Fruit fly (Drosophila melanogaster) whole organism, embryonic: ENCODE results near the gene CG34179.

Experiments
- Abd-B ChIP-seq: fragments of 200-800 bp; sonication (Bioruptor generic); optimal IDR thresholded peaks from 2 replicates; lab custom pipeline; 2018; ENCODE audit warnings: missing biosample characterization, mild to moderate bottlenecking, missing genetic modification characterization, moderate library complexity
- Atf6 ChIP-seq: fragments of 200-800 bp; sonication (Bioruptor generic); IDR thresholded peaks from 2 replicates; pipeline ENCODE4 v1.3.6; 2022; ENCODE audit warnings: missing biosample characterization, missing genetic modification characterization
- BEAF-32 ChIP-seq: fragments of 200-800 bp; sonication (Bioruptor generic); optimal IDR thresholded peaks from 3 replicates; lab custom pipeline; 2017; ENCODE audit warnings: missing biosample characterization, missing genetic modification characterization, mild to moderate bottlenecking, moderate library complexity, missing genetic modification reagents
- Bgb ChIP-seq: fragments of 200-800 bp; sonication (Bioruptor generic); IDR thresholded peaks from 2 replicates; pipeline ENCODE4 v1.3.6; 2022; ENCODE audit warnings: missing biosample characterization, missing genetic modification characterization; ENCODE audit not compliant: partially characterized antibody
- CG10543 ChIP-seq: fragments of 200-800 bp; sonication (Bioruptor generic); optimal IDR thresholded peaks from 3 replicates; lab custom pipeline; 2017; ENCODE audit warnings: missing biosample characterization, mild to moderate bottlenecking, missing genetic modification characterization, moderate library complexity
- CG11504 ChIP-seq: fragments of 200-800 bp; sonication (Bioruptor generic); optimal IDR thresholded peaks from 3 replicates; lab custom pipeline; 2019; ENCODE audit warnings: missing biosample characterization, mild to moderate bottlenecking, missing genetic modification characterization, moderate library complexity
- CG11695 ChIP-seq: fragments of 200-800 bp; sonication (Bioruptor generic); IDR thresholded peaks from 3 replicates; pipeline ENCODE4 v1.3.6; 2022; ENCODE audit warnings: missing biosample characterization, missing genetic modification characterization
- CG11723 ChIP-seq: fragments of 200-800 bp; sonication (Bioruptor generic); optimal IDR thresholded peaks from 2 replicates; lab custom pipeline; 2017; ENCODE audit warnings: missing biosample characterization, mild to moderate bottlenecking, missing genetic modification characterization
- CG12155 ChIP-seq: fragments of 200-800 bp; sonication (Bioruptor generic); optimal IDR thresholded peaks from 3 replicates; lab custom pipeline; 2016; ENCODE audit warnings: missing biosample characterization, missing genetic modification characterization
- CG12299 ChIP-seq: fragments of 200-800 bp; sonication (Bioruptor generic); optimal IDR thresholded peaks from 2 replicates; lab custom pipeline; 2018; ENCODE audit warnings: missing biosample characterization, mild to moderate bottlenecking, missing genetic modification characterization
- CG12769 ChIP-seq: fragments of 200-800 bp; sonication (Bioruptor generic); optimal IDR thresholded peaks from 2 replicates; lab custom pipeline; 2019; ENCODE audit warnings: missing biosample characterization, mild to moderate bottlenecking, missing genetic modification characterization, moderate library complexity
- CG14710 ChIP-seq: fragments of 200-800 bp; sonication (Bioruptor generic); optimal IDR thresholded peaks from 3 replicates; lab custom pipeline; 2019; ENCODE audit warnings: missing biosample characterization, mild to moderate bottlenecking, missing genetic modification characterization, moderate library complexity
- CG17186 ChIP-seq: fragments of 200-800 bp; sonication (Bioruptor generic); optimal IDR thresholded peaks from 3 replicates; lab custom pipeline; 2017; ENCODE audit warnings: missing biosample characterization, missing genetic modification reagents, missing genetic modification characterization
- CG17361 ChIP-seq: fragments of 200-800 bp; sonication (Bioruptor generic); IDR thresholded peaks from 3 replicates; pipeline ENCODE4 v1.3.6; 2022; ENCODE audit warnings: missing biosample characterization, missing genetic modification characterization
- CG17385 ChIP-seq: fragments of 200-800 bp; sonication (Bioruptor generic); optimal IDR thresholded peaks from 3 replicates; lab custom pipeline; 2018; ENCODE audit warnings: missing biosample characterization, mild to moderate bottlenecking, missing genetic modification characterization
- CG18011 ChIP-seq: fragments of 200-800 bp; sonication (Bioruptor generic); optimal IDR thresholded peaks from 2 replicates; lab custom pipeline; 2017; ENCODE audit warnings: missing biosample characterization, missing genetic modification characterization, mild to moderate bottlenecking, moderate library complexity, missing genotype
- CG2712 ChIP-seq: fragments of 200-800 bp; optimal IDR thresholded peaks from 3 replicates; lab custom pipeline; 2019; ENCODE audit warnings: missing biosample characterization, mild to moderate bottlenecking, missing genetic modification characterization, moderate library complexity
- CG3726 ChIP-seq: fragments of 200-800 bp; sonication (Bioruptor generic); IDR thresholded peaks from 3 replicates; pipeline ENCODE4, ENCODE4 v1.3.6; 2022; ENCODE audit warnings: missing biosample characterization, missing genetic modification characterization
- CG4328 ChIP-seq: fragments of 200-800 bp; sonication (Bioruptor generic); optimal IDR thresholded peaks from 3 replicates; lab custom pipeline; 2017; ENCODE audit warnings: missing biosample characterization, missing genetic modification reagents, missing genetic modification characterization
- CG4617 ChIP-seq: fragments of 200-800 bp; sonication (Bioruptor generic); optimal IDR thresholded peaks from 3 replicates; lab custom pipeline; 2016; ENCODE audit warnings: missing biosample characterization, missing genetic modification characterization, borderline replicate concordance
- CG5180 ChIP-seq: fragments of 200-800 bp; sonication (Bioruptor generic); optimal IDR thresholded peaks from 3 replicates; lab custom pipeline; 2017; ENCODE audit warnings: missing biosample characterization, missing genetic modification characterization, mild to moderate bottlenecking, moderate library complexity, missing genetic modification reagents
- CG6175 ChIP-seq: fragments of 200-800 bp; sonication (Bioruptor generic); IDR thresholded peaks from 3 replicates; pipeline ENCODE4 v1.3.6; 2022; ENCODE audit warnings: missing biosample characterization, missing genetic modification characterization
- CG7963 ChIP-seq: fragments of 200-800 bp; sonication (Bioruptor generic); IDR thresholded peaks from 3 replicates; pipeline ENCODE4 v1.3.6; 2022; ENCODE audit warnings: missing biosample characterization, missing genetic modification characterization; ENCODE audit not compliant: partially characterized antibody
- CG8924 ChIP-seq: fragments of 200-800 bp; optimal IDR thresholded peaks from 3 replicates; lab custom pipeline; 2019; ENCODE audit warnings: missing biosample characterization, mild to moderate bottlenecking, missing genetic modification characterization, moderate library complexity
- Drgx ChIP-seq: fragments of 200-800 bp; sonication (Bioruptor generic); IDR thresholded peaks from 2 replicates; pipeline ENCODE4 v1.3.6; 2022; ENCODE audit warnings: missing biosample characterization, missing genetic modification characterization
- Fer1 ChIP-seq: fragments of 200-800 bp; sonication (Bioruptor generic); optimal IDR thresholded peaks from 2 replicates; lab custom pipeline; 2017; ENCODE audit warnings: missing biosample characterization, mild to moderate bottlenecking, missing genetic modification characterization
- Hr78 ChIP-seq, 2 experiments: fragments of 200-800 bp in 1 of 2; fragments of >200 bp in 1 of 2; sonication (Bioruptor generic) in 1 of 2; optimal IDR thresholded peaks; 2 replicates each; lab custom pipeline; 2017 to 2019; ENCODE audit warnings: missing biosample characterization in 2 of 2, missing genetic modification characterization in 2 of 2, mild to moderate bottlenecking in 1 of 2, moderate library complexity in 1 of 2
- Meics ChIP-seq: fragments of 200-800 bp; sonication (Bioruptor generic); optimal IDR thresholded peaks from 2 replicates; lab custom pipeline; 2017; ENCODE audit warnings: missing biosample characterization, mild to moderate bottlenecking, missing genetic modification characterization
- Scr ChIP-seq: fragments of 200-800 bp; sonication (Bioruptor generic); IDR thresholded peaks from 2 replicates; pipeline ENCODE4 v1.3.6; 2022; ENCODE audit warnings: missing biosample characterization, missing genetic modification characterization; ENCODE audit not compliant: partially characterized antibody
- Sin3A ChIP-seq: fragments of >200 bp; optimal IDR thresholded peaks from 2 replicates; lab custom pipeline; 2018
- Xrp1 ChIP-seq: fragments of 200-800 bp; sonication (Bioruptor generic); IDR thresholded peaks from 2 replicates; pipeline ENCODE4 v1.3.6; 2022; ENCODE audit warnings: missing biosample characterization, missing genetic modification characterization
- amos ChIP-seq: fragments of 200-800 bp; sonication (Bioruptor generic); IDR thresholded peaks from 2 replicates; pipeline ENCODE4 v1.3.6; 2022; ENCODE audit warnings: missing biosample characterization, missing genetic modification characterization; ENCODE audit not compliant: partially characterized antibody
- ato ChIP-seq: fragments of 200-800 bp; sonication (Bioruptor generic); IDR thresholded peaks from 2 replicates; pipeline ENCODE4 v1.3.6; 2022; ENCODE audit warnings: missing biosample characterization, missing genetic modification characterization; ENCODE audit not compliant: partially characterized antibody
- cwo ChIP-seq: fragments of 200-800 bp; sonication (Bioruptor generic); optimal IDR thresholded peaks from 3 replicates; lab custom pipeline; 2017; ENCODE audit warnings: missing biosample characterization, missing genetic modification characterization, mild to moderate bottlenecking, moderate library complexity, missing genetic modification reagents
- dpn ChIP-seq, 2 experiments: fragments of 200-800 bp; sonication (Bioruptor generic); optimal IDR thresholded peaks; 3 replicates each; lab custom pipeline; 2016; ENCODE audit warnings: missing biosample characterization in 2 of 2, missing genetic modification characterization in 2 of 2
- dysf ChIP-seq: fragments of 200-800 bp; sonication (Bioruptor generic); IDR thresholded peaks from 3 replicates; pipeline ENCODE4 v1.3.6; 2022; ENCODE audit warnings: missing biosample characterization, missing genetic modification characterization
- hb ChIP-seq: fragments of 200-800 bp; sonication (Bioruptor generic); IDR thresholded peaks from 3 replicates; pipeline ENCODE4 v1.3.6; 2022; ENCODE audit warnings: missing biosample characterization, missing genetic modification characterization; ENCODE audit not compliant: partially characterized antibody
- inv ChIP-seq: fragments of 200-800 bp; sonication (Bioruptor generic); IDR thresholded peaks from 2 replicates; pipeline ENCODE4 v1.3.6; 2022; ENCODE audit warnings: missing biosample characterization, missing genetic modification characterization; ENCODE audit not compliant: partially characterized antibody
- kni ChIP-seq: fragments of 200-800 bp; sonication (Bioruptor generic); optimal IDR thresholded peaks from 3 replicates; lab custom pipeline; 2017; ENCODE audit warnings: mild to moderate bottlenecking, missing biosample characterization, missing genetic modification reagents, missing genetic modification characterization
- pum ChIP-seq: fragments of 200-800 bp; sonication (Bioruptor generic); optimal IDR thresholded peaks from 2 replicates; lab custom pipeline; 2016; ENCODE audit warnings: missing biosample characterization, missing genetic modification characterization
- pzg ChIP-seq: fragments of 200-800 bp; sonication (Bioruptor generic); optimal IDR thresholded peaks from 3 replicates; lab custom pipeline; 2018; ENCODE audit warnings: missing biosample characterization, mild to moderate bottlenecking, missing genetic modification characterization, moderate library complexity
- sens ChIP-seq: fragments of 200-800 bp; sonication (Bioruptor generic); peaks from one replicate; lab custom pipeline; 2016; ENCODE audit warnings: missing biosample characterization, missing genetic modification characterization
- ssp ChIP-seq: fragments of 200-800 bp; sonication (Bioruptor generic); IDR thresholded peaks from 2 replicates; pipeline ENCODE4 v1.3.6; 2022; ENCODE audit warnings: missing biosample characterization, missing genetic modification characterization
- toy ChIP-seq: fragments of 200-800 bp; sonication (Bioruptor generic); IDR thresholded peaks from 2 replicates; pipeline ENCODE4 v1.3.6; 2022; ENCODE audit warnings: missing biosample characterization, missing genetic modification characterization
- vnd ChIP-seq: fragments of 200-800 bp; sonication (Bioruptor generic); IDR thresholded peaks from 3 replicates; pipeline ENCODE4 v1.3.6; 2022; ENCODE audit warnings: missing biosample characterization, missing genetic modification characterization; ENCODE audit not compliant: partially characterized antibody
- wdn ChIP-seq: fragments of 200-800 bp; sonication (Bioruptor generic); IDR thresholded peaks from 2 replicates; pipeline ENCODE4 v1.3.6; 2022; ENCODE audit warnings: missing biosample characterization, missing genetic modification characterization
- zen2 ChIP-seq: fragments of 200-800 bp; sonication (Bioruptor generic); IDR thresholded peaks from 3 replicates; pipeline ENCODE4 v1.3.6; 2022; ENCODE audit warnings: missing biosample characterization, missing genetic modification characterization; ENCODE audit not compliant: partially characterized antibody
- zf30C ChIP-seq: fragments of 200-800 bp; sonication (Bioruptor generic); optimal IDR thresholded peaks from 3 replicates; lab custom pipeline; 2018; ENCODE audit warnings: missing biosample characterization, mild to moderate bottlenecking, missing genetic modification characterization

Gene CG34179

DNA sequence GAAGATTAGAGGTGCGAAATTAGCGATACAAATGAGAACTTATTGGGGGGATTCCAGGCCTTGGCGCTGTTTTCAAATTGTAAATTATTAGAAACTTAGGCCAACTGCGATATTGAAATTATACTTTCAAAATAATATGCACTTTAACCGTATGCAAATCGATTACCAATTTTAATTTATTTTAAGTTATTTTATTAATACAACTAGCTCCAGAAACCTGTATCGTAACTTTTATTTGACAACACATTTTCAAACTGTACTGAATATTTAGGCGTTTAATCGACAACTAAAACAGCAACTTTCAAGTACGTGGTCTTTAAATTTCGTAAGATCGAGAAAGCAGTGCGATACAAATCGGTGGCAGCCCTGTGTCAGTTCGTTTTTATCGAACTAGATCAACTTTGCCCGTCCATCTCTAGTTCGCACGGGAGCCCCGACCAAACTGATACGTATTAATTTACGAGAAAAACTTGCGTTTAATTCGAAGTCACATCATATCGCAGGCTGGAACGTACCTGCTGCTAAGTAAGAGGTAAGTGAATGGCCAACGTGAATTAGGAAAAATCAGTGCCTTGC lies 22.2 kb upstream of the CG34179 start, which contains the start of the genes CG9154 and Kr-h2 (continued):
- TF ChIP-seq Hr78 (GFP tag; optimal IDR thresholded peaks at IDR 0.05; lab: Kevin White, UChicago) (no peak), CG4328 (peak; percentile 24), hb (GFP tag; lab: Robert Waterston, UW) (peak; percentile 59; the same call in 1 of the 3 replicates), kni (GFP tag; lab: Kevin White, UChicago) (peak; percentile 55), CG6175 (GFP tag; lab: Robert Waterston, UW) (no peak), toy (GFP tag; lab: Robert Waterston, UW) (no peak), Meics (peak; percentile 32), inv (GFP tag; lab: Robert Waterston, UW) (peak; percentile 57; the same call in 1 of the 2 replicates), wdn (GFP tag; lab: Robert Waterston, UW) (no peak), CG7963 (peak; percentile 77), Atf6 (GFP tag; lab: Robert Waterston, UW) (no peak), CG8924 (tag; lab: Kevin White, UChicago) (peak; percentile 47), Abd-B (GFP tag; lab: Kevin White, UChicago) (peak; percentile 37), ssp (GFP tag; lab: Robert Waterston, UW) (0 out of 2 replicates have a peak, but pooled peaks have one; percentile 18), CG17186 (GFP tag; lab: Kevin White, UChicago) (peak; percentile 42), CG10543 (GFP tag; lab: Kevin White, UChicago) (peak; percentile 62), sens (GFP tag; lab: Kevin White, UChicago) (peak; percentile 88), CG14710 (peak; percentile 69), CG17361 (GFP tag; lab: Robert Waterston, UW) (peak; percentile 54), vnd (GFP tag; lab: Robert Waterston, UW) (peak; percentile 68), amos (peak; percentile 75), Bgb (peak; percentile 73), CG12769 (tag; lab: Kevin White, UChicago) (peak; percentile 5), CG5180 (GFP tag; lab: Kevin White, UChicago) (no peak), ato (peak; percentile 62; the same call in 1 of the 2 replicates), zf30C (GFP tag; lab: Kevin White, UChicago) (no peak), dpn (GFP tag; optimal IDR thresholded peaks at IDR 0.05; lab: Kevin White, UChicago) (peak in 1 of 2 experiments; percentile 18), CG12299 (tag; lab: Kevin White, UChicago) (peak; percentile 29), CG17385 (GFP tag; lab: Kevin White, UChicago) (no peak), Drgx (GFP tag; lab: Robert Waterston, UW) (peak; percentile 39), CG4617 (GFP tag; lab: Kevin White, UChicago) (peak; percentile 79), Xrp1 (GFP tag; lab: Robert Waterston, UW) (0 out of 2 replicates have a peak, but pooled peaks have one; percentile 7), CG11695 (GFP tag; lab: Robert Waterston, UW) (no peak), pzg (GFP tag; lab: Kevin White, UChicago) (peak; percentile 87), zen2 (GFP tag; lab: Robert Waterston, UW) (peak; percentile 39; the same call in 1 of the 3 replicates), Fer1 (GFP tag; lab: Kevin White, UChicago) (peak; percentile 5), CG2712 (tag; lab: Kevin White, UChicago) (peak; percentile 50), Scr (peak; percentile 61), cwo (GFP tag; lab: Kevin White, UChicago) (peak; percentile 31), dysf (peak; percentile 32; the same call in 1 of the 3 replicates), CG11723 (GFP tag; lab: Kevin White, UChicago) (peak; percentile 14), Sin3A (lab: Kevin White, UChicago) (peak; percentile 48), CG18011 (GFP tag; lab: Kevin White, UChicago) (peak; percentile 41), CG3726 (GFP tag; lab: Robert Waterston, UW) (no peak), CG11504 (tag; lab: Kevin White, UChicago) (peak; percentile 39), BEAF-32 (GFP tag; lab: Kevin White, UChicago) (peak; percentile 73), CG12155 (GFP tag; lab: Kevin White, UChicago) (peak; percentile 23), pum (GFP tag; lab: Kevin White, UChicago) (peak; percentile 15)
